Worm (Caenorhabditis elegans): ENCODE data around the gene C06H5.13.
"Not testable (repeated sequence)": the region's sequence is repeated elsewhere in the genome, so short reads cannot be mapped to it uniquely, and the experiment has no call there.

The C06H5.13 gene

DNA sequence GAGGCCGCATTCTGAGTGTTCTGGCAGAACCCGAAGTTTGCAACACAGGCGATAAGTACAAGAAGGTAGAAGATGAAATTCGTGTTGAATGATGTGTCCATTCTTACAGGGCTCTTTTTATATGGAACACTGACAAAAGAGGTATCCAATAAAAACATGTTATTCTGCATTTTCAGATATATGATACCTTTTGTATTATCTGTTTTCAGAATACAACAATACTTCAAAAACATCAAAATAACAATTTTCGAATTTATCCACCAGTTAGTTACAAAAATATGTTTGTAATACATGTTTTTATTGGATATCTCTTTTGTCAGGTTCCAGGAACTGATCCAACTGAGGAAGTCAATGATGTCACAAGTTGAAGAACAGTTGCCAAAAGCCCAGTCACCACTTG lies at the start of gene C06H5.13:
C06H5.13 (minus strand) TSS at position 101 of the 400 bp plus-strand sequence.
- not testable (repeated sequence) for TF ChIP-seq B0035.1, die-1, lin-40 (tag; optimal IDR thresholded peaks at IDR 0.05)

DNA sequence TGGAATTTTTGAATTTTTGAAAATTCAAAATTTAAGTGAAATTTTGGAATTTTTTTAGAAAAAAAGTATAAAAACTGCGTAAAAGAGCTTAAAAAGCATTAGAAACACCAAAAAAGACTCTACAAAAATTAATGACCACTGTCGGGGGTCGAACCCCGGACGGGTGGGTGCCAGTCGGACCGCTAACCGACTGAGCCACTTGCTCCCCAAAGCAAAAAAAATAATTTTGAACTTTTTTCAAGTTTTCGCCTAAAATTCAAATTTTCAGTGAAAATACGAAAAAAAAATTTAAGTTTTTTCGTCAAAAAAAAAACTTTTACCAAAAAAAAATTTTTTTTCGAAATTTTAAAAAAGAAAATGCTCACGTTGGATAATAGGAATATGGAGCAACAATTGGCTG lies 49.7 kb upstream of the C06H5.13 start:
- peak; percentile 73 for TF ChIP-seq tbp1 (GFP tag; optimal IDR thresholded peaks at IDR 0.05)
- TF ChIP-seq rpc-1 (optimal IDR thresholded peaks at IDR 0.05), result no peak
- peak; percentile 63 for TF ChIP-seq rpc-1 (tag; optimal IDR thresholded peaks at IDR 0.05)
- no peak for TF ChIP-seq attf-5 (GFP tag; optimal IDR thresholded peaks at IDR 0.05)

DNA sequence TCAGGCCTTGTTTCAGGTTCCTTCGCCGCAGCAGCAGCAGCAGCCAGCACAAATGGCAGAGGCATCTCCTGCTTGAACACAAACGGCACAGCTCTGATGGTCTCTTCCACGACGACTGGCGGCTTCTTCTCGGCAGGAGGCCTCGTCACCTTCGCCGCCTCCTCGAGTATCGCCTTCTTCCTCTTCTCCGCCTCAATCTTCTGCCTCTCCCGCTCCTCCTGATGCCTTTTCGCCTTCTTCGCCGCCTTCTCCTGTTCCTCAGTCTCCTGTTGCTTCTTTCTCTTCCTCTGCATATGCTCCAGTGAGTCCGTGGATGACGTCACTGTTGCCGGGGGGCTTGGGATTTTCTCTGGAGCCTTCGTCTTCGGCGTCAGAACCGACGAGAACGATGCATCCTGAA lies 47.9 kb upstream of the C06H5.13 start:
- TF ChIP-seq zfh-2 (GFP tag; conservative IDR thresholded peaks at IDR 0.05) (0 out of 2 replicates have a peak, but pooled peaks have one; percentile 6), F57C9.4 (tag; optimal IDR thresholded peaks at IDR 0.05) (no peak), egrh-3 (GFP tag; IDR thresholded peaks at IDR 0.05) (peak; percentile 56; the same call in 1 of the 2 replicates), lin-26 (GFP tag; IDR thresholded peaks at IDR 0.05) (0 out of 2 replicates have a peak, but pooled peaks have one; percentile 12)

- TF ChIP-seq zfh-2 (GFP tag; conservative IDR thresholded peaks at IDR 0.05) (0 out of 2 replicates have a peak, but pooled peaks have one; percentile 6), xnd-1 (tag; optimal IDR thresholded peaks at IDR 0.05) (no peak), egrh-3 (GFP tag; IDR thresholded peaks at IDR 0.05) (peak; percentile 69; the same call in 1 of the 2 replicates)
Observed at ce11 chrV:17944849-17945452, 47.4 kb upstream of the C06H5.13 start.

ce11 chrV:17943877-17944472 lies 46.4 kb upstream of the C06H5.13 start:
- TF ChIP-seq cebp-2 (GFP tag; IDR thresholded peaks at IDR 0.05) (no peak), madf-3 (GFP tag; IDR thresholded peaks at IDR 0.05) (0 out of 2 replicates have a peak, but pooled peaks have one; percentile 9), egrh-3 (GFP tag; IDR thresholded peaks at IDR 0.05) (peak; percentile 74), ztf-25 (GFP tag; IDR thresholded peaks at IDR 0.05) (no peak), bed-1 (GFP tag; IDR thresholded peaks at IDR 0.05) (0 out of 2 replicates have a peak, but pooled peaks have one; percentile 61), zfh-2 (GFP tag; conservative IDR thresholded peaks at IDR 0.05) (peak; percentile 85), F37B4.10 (GFP tag; IDR thresholded peaks at IDR 0.05) (0 out of 2 replicates have a peak, but pooled peaks have one; percentile 23)

DNA sequence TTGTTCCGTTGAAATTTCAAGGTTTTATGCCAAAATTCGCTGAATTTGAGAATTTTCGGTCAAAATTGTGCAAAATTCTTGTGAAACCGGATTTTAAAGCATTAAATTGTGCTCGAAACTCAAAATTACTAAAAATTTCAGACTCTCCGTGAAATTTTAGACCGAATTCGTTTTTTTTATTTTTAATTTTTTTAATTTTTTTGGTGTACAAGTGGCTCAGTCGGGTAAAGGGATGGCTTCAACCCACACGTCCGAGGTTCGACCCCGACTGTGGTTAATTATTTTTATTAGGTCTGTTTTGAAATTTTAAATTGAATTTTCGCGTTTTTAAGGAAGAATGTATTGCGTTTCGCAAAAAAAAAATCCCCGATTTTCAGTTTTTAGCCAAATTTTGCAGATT lies 41.4 kb upstream of the C06H5.13 start:
- TF ChIP-seq egrh-3 (GFP tag; IDR thresholded peaks at IDR 0.05) (no peak), ztf-25 (GFP tag; IDR thresholded peaks at IDR 0.05) (no peak), B0261.1 (tag; optimal IDR thresholded peaks at IDR 0.05) (peak; percentile 10), tbp1 (GFP tag; optimal IDR thresholded peaks at IDR 0.05) (peak; percentile 53), rpc-1 (optimal IDR thresholded peaks at IDR 0.05) (no peak), rpc-1 (tag; optimal IDR thresholded peaks at IDR 0.05) (peak; percentile 56)

DNA sequence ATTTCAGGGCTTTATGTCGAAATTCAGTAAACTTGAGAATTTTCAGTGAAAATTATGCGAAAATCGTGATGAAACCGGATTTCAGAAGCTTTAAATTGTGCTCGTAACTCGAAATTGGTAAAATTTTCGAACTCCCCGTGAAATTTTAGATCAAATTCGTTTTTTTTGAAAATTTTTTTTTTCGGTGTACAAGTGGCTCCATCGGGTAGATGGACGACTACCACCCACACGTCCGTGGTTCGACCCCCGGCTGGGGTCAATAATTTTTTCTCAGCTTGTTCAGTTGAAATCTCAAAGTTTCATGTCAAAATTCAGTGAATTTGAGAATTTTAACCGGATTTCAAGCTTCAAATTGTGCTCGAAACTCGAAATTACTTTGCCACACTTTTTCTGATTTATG lies 38.3 kb upstream of the C06H5.13 start:
- peak; percentile 17; the same call in 1 of the 2 replicates for TF ChIP-seq pbrm-1 (GFP tag; IDR thresholded peaks at IDR 0.05)
- TF ChIP-seq B0019.2 (GFP tag; conservative IDR thresholded peaks at IDR 0.05), result no peak
- TF ChIP-seq mcd-1 (GFP tag; IDR thresholded peaks at IDR 0.05), result peak; percentile 23; the same call in 1 of the 2 replicates
- no peak for TF ChIP-seq ccch-3 (GFP tag; optimal IDR thresholded peaks at IDR 0.05)
- no peak for TF ChIP-seq ZK185.1 (tag; optimal IDR thresholded peaks at IDR 0.05; ENCODE audit: poor library complexity, severe bottlenecking)
- no peak for TF ChIP-seq athp-1 (tag; optimal IDR thresholded peaks at IDR 0.05)
- TF ChIP-seq fkh-3 (tag; optimal IDR thresholded peaks at IDR 0.05), result no peak
- TF ChIP-seq hrde-1 (tag; optimal IDR thresholded peaks at IDR 0.05; ENCODE audit: borderline replicate concordance), result no peak
- no peak for TF ChIP-seq ceh-79 (tag; optimal IDR thresholded peaks at IDR 0.05)
- TF ChIP-seq F49E8.2 (tag; optimal IDR thresholded peaks at IDR 0.05; ENCODE audit: insufficient read depth), result peak; percentile 2
- TF ChIP-seq K11D2.4 (GFP tag; IDR thresholded peaks at IDR 0.05), result no peak
- TF ChIP-seq Y53G8AR.9 (GFP tag; conservative IDR thresholded peaks at IDR 0.05), result 0 out of 2 replicates have a peak, but pooled peaks have one; percentile 24
- TF ChIP-seq ztf-3 (GFP tag; optimal IDR thresholded peaks at IDR 0.05), result no peak
- no peak for TF ChIP-seq ama-1 (optimal IDR thresholded peaks at IDR 0.05)
- peak in 1 of 2 experiments; percentile 20 for TF ChIP-seq ama-1 (GFP tag; optimal IDR thresholded peaks at IDR 0.05)
- TF ChIP-seq sdz-38 (tag; optimal IDR thresholded peaks at IDR 0.05), result no peak
- TF ChIP-seq B0336.3 (GFP tag; IDR thresholded peaks at IDR 0.05), result peak; percentile 21; the same call in 1 of the 2 replicates
- no peak for TF ChIP-seq dpl-1 (GFP tag; optimal IDR thresholded peaks at IDR 0.05)
- TF ChIP-seq madf-3 (GFP tag; IDR thresholded peaks at IDR 0.05), result 0 out of 2 replicates have a peak, but pooled peaks have one; percentile 37

All from whole organism, young adult.